Worm (Caenorhabditis elegans) whole organism, L4 larva: ENCODE data around the gene Y9C9A.16.
A peak's percentile ranks its signal among the peaks of the same experiment; 100 is the strongest.

ENCODE experiments used
- daf-16 ChIP-seq, 3 experiments: sonication (generic microtip); optimal IDR thresholded peaks; 2 replicates each; lab custom pipeline; 2016 to 2017; ENCODE audit warnings: missing genetic modification characterization in 3 of 3, missing genetic modification reagents in 3 of 3, mild to moderate bottlenecking in 2 of 3, missing compliant biosample characterization in 2 of 3, missing biosample characterization in 1 of 3, moderate library complexity in 1 of 3
- mxl-2 ChIP-seq: fragments of 200-800 bp; sonication (Bioruptor generic); conservative IDR thresholded peaks from 2 replicates; pipeline ENCODE4 v1.3.6; 2022; ENCODE audit warnings: missing genetic modification reagents, missing genetic modification characterization, missing compliant biosample characterization

Y9C9A.16 gene

DNA sequence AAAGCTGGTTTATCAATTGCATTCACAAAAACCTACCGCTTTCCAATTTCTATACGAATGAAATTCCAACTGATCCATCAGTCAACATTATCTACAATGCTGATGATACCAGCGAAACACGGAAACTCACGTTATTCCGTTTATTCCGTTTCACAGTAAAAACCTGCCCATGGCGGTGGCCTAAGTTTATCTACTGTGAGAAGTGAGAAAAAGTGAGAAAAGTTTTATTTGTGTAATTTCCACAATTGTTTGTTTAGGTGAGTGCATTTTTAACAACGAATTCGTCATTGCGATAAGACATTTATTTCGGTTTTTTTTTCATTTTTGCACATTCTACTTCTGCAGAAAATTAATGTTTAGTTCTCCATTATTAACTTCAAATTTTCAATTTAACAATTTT is 45.9 kb downstream of the Y9C9A.16 start, which contains the start of gene Y9C9A.8:
TSS of gene Y9C9A.8 (plus strand) at position 301 of the 400 bp plus-strand sequence.
- TF ChIP-seq mxl-2: no peak
- TF ChIP-seq daf-16 (GFP tag; optimal IDR thresholded peaks at IDR 0.05; lab: Kevin White, UChicago): no peak
- peak; percentile 30 for TF ChIP-seq daf-16 (tag; optimal IDR thresholded peaks at IDR 0.05; lab: Kevin White, UChicago)
- TF ChIP-seq, all 104 proteins: peak for 1
